Worm (Caenorhabditis elegans) whole organism, early embryonic: ENCODE measurements around the gene F26F2.4.

Source experiments
- B0310.2 ChIP-seq: sonication (generic microtip); optimal IDR thresholded peaks from 2 replicates; lab custom pipeline; 2016; ENCODE audit warnings: mild to moderate bottlenecking, missing genetic modification characterization, missing compliant biosample characterization
- ama-1 ChIP-seq: fragments of 150-350 bp; optimal IDR thresholded peaks from 2 replicates; lab custom pipeline; 2014
- flt-1 ChIP-seq: fragments of 200-800 bp; sonication (Bioruptor generic); IDR thresholded peaks from 2 replicates; pipeline ENCODE4 v1.3.6; 2022; ENCODE audit warnings: missing genetic modification characterization, missing compliant biosample characterization
- scrt-1 ChIP-seq: fragments of 200-800 bp; sonication (Bioruptor generic); IDR thresholded peaks from 2 replicates; pipeline ENCODE4 v1.3.6; 2022; ENCODE audit warnings: missing genetic modification characterization, missing compliant biosample characterization

DNA sequence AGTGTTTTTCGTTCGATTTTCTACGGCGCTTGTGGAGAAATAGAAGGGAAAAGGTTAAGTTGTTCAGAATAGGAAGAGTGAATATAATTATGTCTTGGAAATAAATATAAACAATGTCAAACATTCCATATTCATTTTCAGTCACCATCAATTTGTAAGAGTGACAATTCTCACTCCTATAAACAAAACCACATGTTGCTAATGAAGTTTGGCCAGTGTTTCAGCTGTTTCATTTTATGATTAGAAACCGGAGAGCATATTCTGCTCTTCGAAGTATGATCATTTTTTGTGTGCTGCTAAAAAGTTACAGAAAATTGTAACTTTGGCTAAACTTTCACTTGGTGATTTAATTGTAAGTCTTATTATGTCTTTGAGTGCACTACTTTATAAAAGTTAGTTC, 14.0 kb upstream of the F26F2.4 start, which contains the start of gene Y38H6C.21:
- TF ChIP-seq B0310.2 (tag; lab: Kevin White, UChicago) (no peak), ama-1 (lab: Kevin White, UChicago) (no peak), flt-1 (GFP tag; lab: Robert Waterston, UW) (no peak), scrt-1 (GFP tag; lab: Robert Waterston, UW) (no peak)
